Worm (Caenorhabditis elegans): ENCODE measurements around the gene F22H10.2.

ce11 chrX:16678097-16678496 is 1.2 kb upstream of the F22H10.2 start:
- no peak for TF ChIP-seq sea-2 (GFP tag; IDR thresholded peaks at IDR 0.05)
- no peak for TF ChIP-seq ets-4 (GFP tag; optimal IDR thresholded peaks at IDR 0.05)
- TF ChIP-seq attf-3 (GFP tag; conservative IDR thresholded peaks at IDR 0.05), result no peak
- TF ChIP-seq lsl-1 (GFP tag; optimal IDR thresholded peaks at IDR 0.05), result no peak
- TF ChIP-seq lir-1 (GFP tag; conservative IDR thresholded peaks at IDR 0.05), result no peak
